Worm (Caenorhabditis elegans) whole organism, L4/young adult: ENCODE measurements around the gene K01A12.2.

Experiments
- W03F9.2 ChIP-seq: fragments of 150-350 bp; optimal IDR thresholded peaks from 2 replicates; lab custom pipeline; 2014; ENCODE audit warnings: missing biosample characterization, missing genetic modification characterization
- dao-5 ChIP-seq: sonication (generic microtip); optimal IDR thresholded peaks from 2 replicates; lab custom pipeline; 2016; ENCODE audit warnings: missing genotype, missing genetic modification characterization, moderate library complexity, missing compliant biosample characterization

- no peak for TF ChIP-seq W03F9.2
- TF ChIP-seq dao-5 (tag; lab: Kevin White, UChicago) = no peak
These were observed 46.4 kb downstream of the K01A12.2 start for ce11 chrX:8659521-8659920.
